Worm (Caenorhabditis elegans) whole organism, L1 larva: ENCODE measurements around the gene cest-6.
A peak's percentile ranks its signal among the peaks of the same experiment; 100 is the strongest.

Source experiments
- C34B4.2 ChIP-seq: sonication (generic microtip); optimal IDR thresholded peaks from 2 replicates; lab custom pipeline; 2017; ENCODE audit warnings: mild to moderate bottlenecking, missing genetic modification characterization, missing compliant biosample characterization
- F16B12.6 ChIP-seq: fragments of 150-350 bp; optimal IDR thresholded peaks from 2 replicates; lab custom pipeline; 2014; ENCODE audit warnings: missing biosample characterization, missing genetic modification characterization
- alr-1 ChIP-seq: fragments of 200-800 bp; sonication (Bioruptor generic); optimal IDR thresholded peaks from 2 replicates; lab custom pipeline; 2018; ENCODE audit warnings: borderline replicate concordance, mild to moderate bottlenecking, missing genetic modification characterization, missing compliant biosample characterization
- aly-2 ChIP-seq: fragments of 150-350 bp; optimal IDR thresholded peaks from 2 replicates; lab custom pipeline; 2014; ENCODE audit warnings: missing biosample characterization, missing genetic modification characterization
- ama-1 ChIP-seq: fragments of 150-350 bp; optimal IDR thresholded peaks from 2 replicates; lab custom pipeline; 2014
- blmp-1 ChIP-seq: fragments of 150-350 bp; optimal IDR thresholded peaks from 2 replicates; lab custom pipeline; 2014; ENCODE audit warnings: missing biosample characterization, missing genetic modification characterization
- ceh-90 ChIP-seq: sonication (generic microtip); optimal IDR thresholded peaks from 2 replicates; lab custom pipeline; 2016; ENCODE audit warnings: missing genetic modification characterization, missing compliant biosample characterization
- ces-1 ChIP-seq: fragments of 150-350 bp; optimal IDR thresholded peaks from 2 replicates; lab custom pipeline; 2014; ENCODE audit warnings: missing biosample characterization, missing genetic modification reagents, missing genetic modification characterization
- dpl-1 ChIP-seq, 3 experiments: fragments of 150-350 bp in 2 of 3; sonication (generic microtip) in 1 of 3; optimal IDR thresholded peaks; 2 replicates each; lab custom pipeline; 2014 to 2017; ENCODE audit warnings: missing biosample characterization in 3 of 3, missing genetic modification characterization in 3 of 3, missing genetic modification reagents in 3 of 3
- dsc-1 ChIP-seq: sonication (generic microtip); optimal IDR thresholded peaks from 2 replicates; lab custom pipeline; 2016; ENCODE audit warnings: mild to moderate bottlenecking, missing genetic modification characterization, missing compliant biosample characterization
- efl-3 ChIP-seq: fragments of 200-800 bp; sonication (Bioruptor generic); optimal IDR thresholded peaks from 2 replicates; lab custom pipeline; 2018; ENCODE audit warnings: mild to moderate bottlenecking, missing genetic modification characterization, missing compliant biosample characterization
- egl-27 ChIP-seq, 2 experiments: fragments of 150-350 bp in 1 of 2; sonication (generic microtip); optimal IDR thresholded peaks; 3 replicates each; lab custom pipeline; 2017 to 2018; ENCODE audit warnings: missing biosample characterization in 2 of 2, missing genetic modification characterization in 2 of 2, missing genetic modification reagents in 2 of 2
- elt-2 ChIP-seq: sonication (generic microtip); optimal IDR thresholded peaks from 2 replicates; lab custom pipeline; 2016; ENCODE audit warnings: missing genetic modification characterization, mild to moderate bottlenecking, inconsistent platforms, missing compliant biosample characterization, missing genetic modification reagents
- elt-3 ChIP-seq, 6 experiments: fragments of 150-350 bp in 1 of 6; sonication (generic microtip); optimal IDR thresholded peaks; 2 replicates each; lab custom pipeline; 2017 to 2018; ENCODE audit warnings: missing biosample characterization in 6 of 6, missing genetic modification characterization in 6 of 6, inconsistent platforms in 1 of 6
- fkh-4 ChIP-seq: sonication (generic microtip); optimal IDR thresholded peaks from 2 replicates; lab custom pipeline; 2016; ENCODE audit warnings: missing compliant biosample characterization, missing genetic modification characterization, borderline replicate concordance
- fkh-8 ChIP-seq: sonication (generic microtip); optimal IDR thresholded peaks from 2 replicates; lab custom pipeline; 2016; ENCODE audit warnings: mild to moderate bottlenecking, missing genetic modification characterization, missing compliant biosample characterization
- fos-1 ChIP-seq: fragments of 150-350 bp; optimal IDR thresholded peaks from 2 replicates; lab custom pipeline; 2014; ENCODE audit warnings: missing biosample characterization, missing genetic modification characterization
- grh-1 ChIP-seq: fragments of 200-800 bp; sonication (Bioruptor generic); IDR thresholded peaks from 2 replicates; pipeline ENCODE4 v1.3.6; 2022; ENCODE audit warnings: missing genetic modification reagents, missing genetic modification characterization, missing compliant biosample characterization
- hlh-4 ChIP-seq: sonication (generic microtip); optimal IDR thresholded peaks from 2 replicates; lab custom pipeline; 2016; ENCODE audit warnings: mild to moderate bottlenecking, missing genetic modification characterization, missing compliant biosample characterization
- hpl-2 ChIP-seq: fragments of 150-350 bp; optimal IDR thresholded peaks from 2 replicates; lab custom pipeline; 2014; ENCODE audit warnings: missing biosample characterization, missing genetic modification reagents, missing genetic modification characterization
- irx-1 ChIP-seq: sonication (generic microtip); optimal IDR thresholded peaks from 2 replicates; lab custom pipeline; 2016; ENCODE audit warnings: missing genetic modification characterization, missing compliant biosample characterization
- isw-1 ChIP-seq: fragments of 200-800 bp; sonication (Bioruptor generic); IDR thresholded peaks from 2 replicates; pipeline ENCODE4 v1.3.6; 2022; ENCODE audit warnings: missing genetic modification characterization, missing compliant biosample characterization
- jun-1 ChIP-seq: fragments of 150-350 bp; optimal IDR thresholded peaks from 2 replicates; lab custom pipeline; 2014; ENCODE audit warnings: missing biosample characterization, missing genetic modification reagents, missing genetic modification characterization
- lin-14 ChIP-seq: fragments of 200-800 bp; sonication (Bioruptor generic); optimal IDR thresholded peaks from 2 replicates; lab custom pipeline; 2018; ENCODE audit warnings: mild to moderate bottlenecking, missing genetic modification characterization, moderate library complexity, missing compliant biosample characterization
- lin-15B ChIP-seq: fragments of 150-350 bp; sonication (generic microtip); optimal IDR thresholded peaks from 3 replicates; lab custom pipeline; 2014; ENCODE audit warnings: missing biosample characterization, missing genetic modification characterization
- lin-35 ChIP-seq, 2 experiments: fragments of 150-350 bp; optimal IDR thresholded peaks; 2 replicates each; lab custom pipeline; 2014; ENCODE audit warnings: missing biosample characterization in 2 of 2, missing genetic modification characterization in 2 of 2, missing genetic modification reagents in 2 of 2
- lin-39 ChIP-seq: fragments of 150-350 bp; optimal IDR thresholded peaks from 2 replicates; lab custom pipeline; 2014; ENCODE audit warnings: missing biosample characterization, missing genetic modification reagents, missing genetic modification characterization
- lsy-2 ChIP-seq, 2 experiments: fragments of 150-350 bp; optimal IDR thresholded peaks; 2 replicates each; lab custom pipeline; 2014; ENCODE audit warnings: missing biosample characterization in 2 of 2, missing genetic modification characterization in 2 of 2
- mef-2 ChIP-seq: fragments of 150-350 bp; optimal IDR thresholded peaks from 2 replicates; lab custom pipeline; 2014; ENCODE audit warnings: missing biosample characterization, missing genetic modification characterization
- nhr-11 ChIP-seq: fragments of 150-350 bp; optimal IDR thresholded peaks from 2 replicates; lab custom pipeline; 2014; ENCODE audit warnings: missing biosample characterization, missing genetic modification characterization
- nhr-12 ChIP-seq: sonication (generic microtip); optimal IDR thresholded peaks from 2 replicates; lab custom pipeline; 2017; ENCODE audit warnings: missing biosample characterization, missing genetic modification characterization
- nhr-20 ChIP-seq: sonication (generic microtip); optimal IDR thresholded peaks from 2 replicates; lab custom pipeline; 2016; ENCODE audit warnings: mild to moderate bottlenecking, missing genetic modification characterization, missing compliant biosample characterization
- nhr-237 ChIP-seq: fragments of 150-350 bp; optimal IDR thresholded peaks from 2 replicates; lab custom pipeline; 2014; ENCODE audit warnings: missing biosample characterization, missing genetic modification characterization
- nhr-47 ChIP-seq: sonication (generic microtip); optimal IDR thresholded peaks from 2 replicates; lab custom pipeline; 2016; ENCODE audit warnings: mild to moderate bottlenecking, missing genetic modification characterization, moderate library complexity, missing compliant biosample characterization
- nhr-71 ChIP-seq: sonication (generic microtip); optimal IDR thresholded peaks from 2 replicates; lab custom pipeline; 2016; ENCODE audit warnings: mild to moderate bottlenecking, missing genetic modification characterization, moderate library complexity, missing compliant biosample characterization
- nhr-77 ChIP-seq: fragments of 150-350 bp; optimal IDR thresholded peaks from 2 replicates; lab custom pipeline; 2014; ENCODE audit warnings: missing biosample characterization, missing genetic modification characterization
- nhr-84 ChIP-seq: sonication (generic microtip); optimal IDR thresholded peaks from 2 replicates; lab custom pipeline; 2017; ENCODE audit warnings: missing biosample characterization, missing genetic modification characterization
- nhr-85 ChIP-seq: sonication (generic microtip); peaks from one replicate; lab custom pipeline; 2016; ENCODE audit warnings: missing genetic modification characterization, inconsistent platforms, missing compliant biosample characterization
- pag-3 ChIP-seq: sonication (generic microtip); optimal IDR thresholded peaks from 2 replicates; lab custom pipeline; 2017; ENCODE audit warnings: missing genetic modification characterization, mild to moderate bottlenecking, missing compliant biosample characterization, antibody characterized with exemption, borderline replicate concordance; ENCODE audit not compliant: insufficient read depth
- pqm-1 ChIP-seq: sonication (generic microtip); optimal IDR thresholded peaks from 3 replicates; lab custom pipeline; 2017; ENCODE audit warnings: missing biosample characterization, missing genetic modification characterization
- rnt-1 ChIP-seq: sonication (generic microtip); optimal IDR thresholded peaks from 2 replicates; lab custom pipeline; 2016; ENCODE audit warnings: mild to moderate bottlenecking, missing genetic modification characterization, moderate library complexity, missing compliant biosample characterization
- snpc-4 ChIP-seq: fragments of 150-350 bp; optimal IDR thresholded peaks from 2 replicates; lab custom pipeline; 2014; ENCODE audit warnings: missing biosample characterization, missing genetic modification characterization
- snu-23 ChIP-seq: sonication (generic microtip); optimal IDR thresholded peaks from 2 replicates; lab custom pipeline; 2016; ENCODE audit warnings: missing genetic modification characterization, missing compliant biosample characterization
- sup-37 ChIP-seq: fragments of 200-800 bp; sonication (Bioruptor generic); optimal IDR thresholded peaks from 2 replicates; lab custom pipeline; 2018; ENCODE audit warnings: mild to moderate bottlenecking, missing genetic modification characterization, missing compliant biosample characterization
- tlp-1 ChIP-seq: fragments of 150-350 bp; optimal IDR thresholded peaks from 2 replicates; lab custom pipeline; 2014; ENCODE audit warnings: missing biosample characterization, missing genetic modification characterization
- unc-130 ChIP-seq: fragments of 150-350 bp; optimal IDR thresholded peaks from 2 replicates; lab custom pipeline; 2017; ENCODE audit warnings: missing biosample characterization, missing genetic modification characterization, inconsistent platforms
- unc-30 ChIP-seq: sonication (generic microtip); optimal IDR thresholded peaks from 2 replicates; lab custom pipeline; 2017; ENCODE audit warnings: missing biosample characterization, missing genetic modification characterization
- unc-98 ChIP-seq: fragments of 200-800 bp; sonication (Bioruptor generic); IDR thresholded peaks from 2 replicates; pipeline ENCODE4 v1.3.6; 2022; ENCODE audit warnings: missing genetic modification characterization, missing compliant biosample characterization
- vab-15 ChIP-seq: sonication (generic microtip); optimal IDR thresholded peaks from 2 replicates; lab custom pipeline; 2017; ENCODE audit warnings: missing genotype, mild to moderate bottlenecking, missing genetic modification characterization, missing compliant biosample characterization
- xbp-1 ChIP-seq: sonication (generic microtip); optimal IDR thresholded peaks from 2 replicates; lab custom pipeline; 2016; ENCODE audit warnings: missing genetic modification characterization, missing compliant biosample characterization
- zip-4 ChIP-seq: fragments of 200-800 bp; sonication (Bioruptor generic); optimal IDR thresholded peaks from 2 replicates; lab custom pipeline; 2018; ENCODE audit warnings: mild to moderate bottlenecking, missing genetic modification characterization, moderate library complexity, missing compliant biosample characterization

The cest-6 gene

ce11 chrIV:6880415-6880814, 47.9 kb downstream of the cest-6 start (continued):
- TF ChIP-seq fkh-4 (tag; lab: Kevin White, UChicago): no peak
- TF ChIP-seq ces-1: no peak
- no peak for TF ChIP-seq fkh-8 (tag; lab: Kevin White, UChicago)
- TF ChIP-seq ceh-90 (tag; lab: Kevin White, UChicago): no peak
- no peak for TF ChIP-seq ama-1 (lab: Kevin White, UChicago)
- TF ChIP-seq nhr-237 (tag; lab: Kevin White, UChicago): no peak
- TF ChIP-seq sup-37 (GFP tag; lab: Kevin White, UChicago): no peak
- TF ChIP-seq lin-35 (GFP tag; optimal IDR thresholded peaks at IDR 0.05; lab: Kevin White, UChicago): peak in 1 of 2 experiments; percentile 23
- no peak for TF ChIP-seq lin-15B (tag; lab: Kevin White, UChicago)
- TF ChIP-seq jun-1 (tag; lab: Kevin White, UChicago): peak; percentile 59
- TF ChIP-seq irx-1 (tag; lab: Kevin White, UChicago): no peak
- no peak for TF ChIP-seq egl-27 (tag; optimal IDR thresholded peaks at IDR 0.05; lab: Kevin White, UChicago)
- TF ChIP-seq snu-23 (GFP tag; lab: Kevin White, UChicago): no peak
- TF ChIP-seq elt-3 (tag; optimal IDR thresholded peaks at IDR 0.05; lab: Kevin White, UChicago): no peak
- peak; percentile 12 for TF ChIP-seq dsc-1 (tag; lab: Kevin White, UChicago)
- no peak for TF ChIP-seq hpl-2 (GFP tag; lab: Kevin White, UChicago)
- no peak for TF ChIP-seq aly-2 (tag; lab: Kevin White, UChicago)
- no peak for TF ChIP-seq nhr-84 (tag; lab: Kevin White, UChicago)
- TF ChIP-seq pqm-1: peak; percentile 12
- no peak for TF ChIP-seq nhr-20 (tag; lab: Kevin White, UChicago)
- TF ChIP-seq nhr-11 (tag; lab: Kevin White, UChicago): no peak
- no peak for TF ChIP-seq rnt-1 (tag; lab: Kevin White, UChicago)
- TF ChIP-seq snpc-4: no peak
- TF ChIP-seq dpl-1 (GFP tag; optimal IDR thresholded peaks at IDR 0.05; lab: Kevin White, UChicago): no peak
- TF ChIP-seq nhr-77 (tag; lab: Kevin White, UChicago): no peak
- TF ChIP-seq unc-98 (GFP tag; lab: Robert Waterston, UW): no peak
- TF ChIP-seq mef-2 (tag; lab: Kevin White, UChicago): no peak

- TF ChIP-seq fos-1 (tag; lab: Kevin White, UChicago) (no peak), dsc-1 (tag; lab: Kevin White, UChicago) (peak; percentile 51), isw-1 (GFP tag; lab: Robert Waterston, UW) (no peak), lin-14 (GFP tag; lab: Kevin White, UChicago) (no peak), lin-15B (tag; lab: Kevin White, UChicago) (no peak), grh-1 (GFP tag; lab: Robert Waterston, UW) (no peak), vab-15 (tag; lab: Kevin White, UChicago) (no peak), xbp-1 (tag; lab: Kevin White, UChicago) (no peak), fkh-4 (tag; lab: Kevin White, UChicago) (no peak), unc-130 (tag; lab: Kevin White, UChicago) (no peak), F16B12.6 (tag; lab: Kevin White, UChicago) (no peak), fkh-8 (tag; lab: Kevin White, UChicago) (peak; percentile 64), nhr-71 (tag; lab: Kevin White, UChicago) (peak; percentile 45), irx-1 (tag; lab: Kevin White, UChicago) (no peak), hlh-4 (tag; lab: Kevin White, UChicago) (no peak), nhr-12 (tag; lab: Kevin White, UChicago) (no peak), zip-4 (GFP tag; lab: Kevin White, UChicago) (no peak), blmp-1 (tag; lab: Kevin White, UChicago) (no peak), hpl-2 (GFP tag; lab: Kevin White, UChicago) (no peak), nhr-85 (tag; lab: Kevin White, UChicago) (no peak), lin-39 (tag; lab: Kevin White, UChicago) (no peak), C34B4.2 (tag; lab: Kevin White, UChicago) (no peak), snu-23 (GFP tag; lab: Kevin White, UChicago) (no peak), nhr-47 (tag; lab: Kevin White, UChicago) (peak; percentile 19), lsy-2 (tag; optimal IDR thresholded peaks at IDR 0.05; lab: Kevin White, UChicago) (no peak), sup-37 (GFP tag; lab: Kevin White, UChicago) (no peak), unc-30 (no peak), efl-3 (GFP tag; lab: Kevin White, UChicago) (no peak), alr-1 (no peak), elt-2 (tag; lab: Kevin White, UChicago) (no peak), tlp-1 (tag; lab: Kevin White, UChicago) (no peak), pag-3 (tag; lab: Kevin White, UChicago) (no peak)
Measured at ce11 chrIV:6879666-6880210, 48.6 kb downstream of the cest-6 start.
